Worm (Caenorhabditis elegans) whole organism, late embryonic: Measurements from ENCODE around the gene wrm-1.

Experiments
- F13H6.1 ChIP-seq: sonication (generic microtip); optimal IDR thresholded peaks from 2 replicates; lab custom pipeline; 2016; ENCODE audit warnings: missing genetic modification characterization, missing compliant biosample characterization
- K02D7.2 ChIP-seq: sonication (generic microtip); optimal IDR thresholded peaks from 2 replicates; lab custom pipeline; 2017; ENCODE audit warnings: mild to moderate bottlenecking, missing genetic modification characterization, missing compliant biosample characterization
- Y22D7AL.16 ChIP-seq: sonication (generic microtip); optimal IDR thresholded peaks from 2 replicates; lab custom pipeline; 2016; ENCODE audit warnings: missing genetic modification characterization, missing compliant biosample characterization
- ahr-1 ChIP-seq: sonication (generic microtip); optimal IDR thresholded peaks from 2 replicates; lab custom pipeline; 2016; ENCODE audit warnings: missing genetic modification characterization, missing compliant biosample characterization
- ceh-14 ChIP-seq: sonication (generic microtip); optimal IDR thresholded peaks from 2 replicates; lab custom pipeline; 2016; ENCODE audit warnings: missing genotype, missing genetic modification characterization, missing compliant biosample characterization
- ceh-18 ChIP-seq: sonication (generic microtip); optimal IDR thresholded peaks from 2 replicates; lab custom pipeline; 2016; ENCODE audit warnings: missing genetic modification characterization, missing compliant biosample characterization
- ceh-19 ChIP-seq: fragments of 200-800 bp; sonication (Bioruptor generic); optimal IDR thresholded peaks from 2 replicates; lab custom pipeline; 2018; ENCODE audit warnings: mild to moderate bottlenecking, missing genetic modification characterization, missing compliant biosample characterization
- ceh-22 ChIP-seq: sonication (generic microtip); optimal IDR thresholded peaks from 2 replicates; lab custom pipeline; 2017; ENCODE audit warnings: missing biosample characterization, missing genetic modification characterization
- ceh-30 ChIP-seq: fragments of 150-350 bp; optimal IDR thresholded peaks from 2 replicates; lab custom pipeline; 2014; ENCODE audit warnings: missing biosample characterization, missing genetic modification characterization
- ceh-45 ChIP-seq: fragments of 200-800 bp; sonication (Bioruptor generic); IDR thresholded peaks from 2 replicates; pipeline ENCODE4 v1.3.6; 2022; ENCODE audit warnings: missing genetic modification reagents, missing genetic modification characterization, missing compliant biosample characterization
- ceh-48 ChIP-seq: sonication (generic microtip); optimal IDR thresholded peaks from 2 replicates; lab custom pipeline; 2016; ENCODE audit warnings: missing genetic modification characterization, inconsistent platforms, missing compliant biosample characterization
- ceh-6 ChIP-seq: fragments of 200-800 bp; sonication (Bioruptor generic); optimal IDR thresholded peaks from 2 replicates; lab custom pipeline; 2018; ENCODE audit warnings: mild to moderate bottlenecking, missing genetic modification characterization, missing compliant biosample characterization
- ceh-9 ChIP-seq: sonication (generic microtip); optimal IDR thresholded peaks from 2 replicates; lab custom pipeline; 2016; ENCODE audit warnings: mild to moderate bottlenecking, missing genetic modification characterization, inconsistent platforms, missing compliant biosample characterization
- dve-1 ChIP-seq: sonication (generic microtip); optimal IDR thresholded peaks from 2 replicates; lab custom pipeline; 2017; ENCODE audit warnings: antibody characterized with exemption, mild to moderate bottlenecking, missing genetic modification characterization, missing compliant biosample characterization
- elt-2 ChIP-seq: sonication (generic microtip); optimal IDR thresholded peaks from 2 replicates; lab custom pipeline; 2016; ENCODE audit warnings: missing genetic modification reagents, missing genetic modification characterization, missing compliant biosample characterization
- ets-4 ChIP-seq: sonication (generic microtip); optimal IDR thresholded peaks from 2 replicates; lab custom pipeline; 2016; ENCODE audit warnings: missing genetic modification characterization, missing compliant biosample characterization
- hlh-13 ChIP-seq: fragments of 200-800 bp; sonication (Bioruptor generic); optimal IDR thresholded peaks from 2 replicates; lab custom pipeline; 2018; ENCODE audit warnings: mild to moderate bottlenecking, missing genetic modification characterization, missing compliant biosample characterization
- hlh-15 ChIP-seq: sonication (generic microtip); optimal IDR thresholded peaks from 2 replicates; lab custom pipeline; 2016; ENCODE audit warnings: missing genetic modification characterization, missing compliant biosample characterization
- lim-6 ChIP-seq: sonication (generic microtip); optimal IDR thresholded peaks from 2 replicates; lab custom pipeline; 2016; ENCODE audit warnings: missing genetic modification characterization, missing compliant biosample characterization
- nhr-232 ChIP-seq: sonication (generic microtip); optimal IDR thresholded peaks from 2 replicates; lab custom pipeline; 2016; ENCODE audit warnings: missing genetic modification characterization, missing compliant biosample characterization
- odd-2 ChIP-seq: sonication (generic microtip); optimal IDR thresholded peaks from 2 replicates; lab custom pipeline; 2017; ENCODE audit warnings: antibody characterized with exemption, mild to moderate bottlenecking, missing genetic modification characterization, missing compliant biosample characterization
- pat-9 ChIP-seq: fragments of 200-800 bp; sonication (Bioruptor generic); optimal IDR thresholded peaks from 2 replicates; lab custom pipeline; 2018; ENCODE audit warnings: mild to moderate bottlenecking, missing genetic modification characterization, moderate library complexity, missing compliant biosample characterization
- pax-1 ChIP-seq: fragments of 150-350 bp; optimal IDR thresholded peaks from 2 replicates; lab custom pipeline; 2014; ENCODE audit warnings: missing biosample characterization, missing genetic modification characterization
- pha-2 ChIP-seq: sonication (generic microtip); optimal IDR thresholded peaks from 2 replicates; lab custom pipeline; 2017; ENCODE audit warnings: mild to moderate bottlenecking, missing genetic modification characterization, missing compliant biosample characterization
- pha-4 ChIP-seq: fragments of 150-350 bp; optimal IDR thresholded peaks from 2 replicates; lab custom pipeline; 2018; ENCODE audit warnings: missing biosample characterization, missing genetic modification reagents, missing genetic modification characterization
- pqm-1 ChIP-seq: sonication (generic microtip); optimal IDR thresholded peaks from 2 replicates; lab custom pipeline; 2016; ENCODE audit warnings: missing genetic modification characterization, missing compliant biosample characterization
- ref-2 ChIP-seq: sonication (generic microtip); optimal IDR thresholded peaks from 2 replicates; lab custom pipeline; 2016; ENCODE audit warnings: missing genetic modification characterization, missing compliant biosample characterization
- rnt-1 ChIP-seq: sonication (generic microtip); optimal IDR thresholded peaks from 2 replicates; lab custom pipeline; 2016; ENCODE audit warnings: missing genetic modification characterization, missing compliant biosample characterization
- sdc-2 ChIP-seq: sonication (generic microtip); optimal IDR thresholded peaks from 2 replicates; lab custom pipeline; 2016; ENCODE audit warnings: missing genotype, missing genetic modification characterization, missing compliant biosample characterization
- sox-4 ChIP-seq: sonication (generic microtip); optimal IDR thresholded peaks from 2 replicates; lab custom pipeline; 2017; ENCODE audit warnings: mild to moderate bottlenecking, missing genetic modification characterization, inconsistent platforms, missing compliant biosample characterization
- syd-9 ChIP-seq: sonication (generic microtip); optimal IDR thresholded peaks from 2 replicates; lab custom pipeline; 2016; ENCODE audit warnings: mild to moderate bottlenecking, missing genetic modification characterization, moderate library complexity, missing compliant biosample characterization
- ttx-3 ChIP-seq: sonication (generic microtip); optimal IDR thresholded peaks from 2 replicates; lab custom pipeline; 2016; ENCODE audit warnings: missing genetic modification reagents, missing genetic modification characterization, missing compliant biosample characterization
- unc-42 ChIP-seq: sonication (generic microtip); optimal IDR thresholded peaks from 2 replicates; lab custom pipeline; 2016; ENCODE audit warnings: missing genotype, missing genetic modification characterization, missing compliant biosample characterization
- zip-5 ChIP-seq: sonication (generic microtip); optimal IDR thresholded peaks from 2 replicates; lab custom pipeline; 2016; ENCODE audit warnings: missing genetic modification characterization, missing compliant biosample characterization
- ztf-16 ChIP-seq: sonication (generic microtip); optimal IDR thresholded peaks from 2 replicates; lab custom pipeline; 2017; ENCODE audit warnings: missing genetic modification characterization, missing compliant biosample characterization

The wrm-1 gene

ce11 chrIII:5730980-5731636, 8.5 kb downstream of the wrm-1 start, which contains the start of the genes B0244.9 and B0244.7:
Gene B0244.9 (minus strand): TSS chrIII:5731030.
Gene B0244.7 (plus strand): TSS chrIII:5731501.
- TF ChIP-seq ceh-19 (GFP tag; lab: Kevin White, UChicago) (no peak), elt-2 (peak; percentile 65)

- no peak for TF ChIP-seq ceh-18 (tag; lab: Kevin White, UChicago)
- no peak for TF ChIP-seq pha-4
- peak; percentile 30 for TF ChIP-seq elt-2
These were observed 10.3 kb downstream of the wrm-1 start, which contains the start of gene B0244.17 for ce11 chrIII:5732925-5733324. Gene B0244.17 (plus strand): TSS chrIII:5733225.

ce11 chrIII:5734328-5734727, 11.7 kb downstream of the wrm-1 start:
- TF ChIP-seq nhr-232 (tag; lab: Kevin White, UChicago) (no peak), lim-6 (tag; lab: Kevin White, UChicago) (no peak), Y22D7AL.16 (tag; lab: Kevin White, UChicago) (no peak), ceh-6 (GFP tag; lab: Kevin White, UChicago) (no peak)
- TF ChIP-seq, all 69 proteins: peak for 0

- TF ChIP-seq ceh-48 (tag; lab: Kevin White, UChicago), result no peak
- peak; percentile 73 for TF ChIP-seq elt-2
These were observed 12.3 kb downstream of the wrm-1 start, which contains the start of gene B0244.10 for ce11 chrIII:5734905-5735304. Gene B0244.10 (plus strand): TSS chrIII:5735158.

ce11 chrIII:5737708-5738107, 15.1 kb downstream of the wrm-1 start, which contains the start of gene B0244.6:
Gene B0244.6 (plus strand): TSS chrIII:5738008.
- no peak for TF ChIP-seq ceh-48 (tag; lab: Kevin White, UChicago)
- TF ChIP-seq syd-9 (tag; lab: Kevin White, UChicago), result no peak
- TF ChIP-seq ceh-9 (tag; lab: Kevin White, UChicago), result no peak
- TF ChIP-seq K02D7.2 (tag; lab: Kevin White, UChicago), result no peak
- no peak for TF ChIP-seq ceh-18 (tag; lab: Kevin White, UChicago)
- TF ChIP-seq pha-2 (tag; lab: Kevin White, UChicago), result no peak
- TF ChIP-seq unc-42 (tag; lab: Kevin White, UChicago), result no peak
- no peak for TF ChIP-seq pat-9 (tag; lab: Kevin White, UChicago)
- no peak for TF ChIP-seq nhr-232 (tag; lab: Kevin White, UChicago)
- TF ChIP-seq pqm-1, result no peak
- TF ChIP-seq ttx-3 (tag; lab: Kevin White, UChicago), result no peak
- no peak for TF ChIP-seq ets-4 (tag; lab: Kevin White, UChicago)
- no peak for TF ChIP-seq odd-2 (tag; lab: Kevin White, UChicago)
- no peak for TF ChIP-seq sox-4
- no peak for TF ChIP-seq hlh-15
- no peak for TF ChIP-seq zip-5 (tag; lab: Kevin White, UChicago)

ce11 chrIII:5740666-5741065, 18.0 kb downstream of the wrm-1 start, which contains the start of gene B0244.16:
Gene B0244.16 (plus strand): TSS chrIII:5740966.
- TF ChIP-seq dve-1 (tag; lab: Kevin White, UChicago), result no peak

- TF ChIP-seq pax-1 (tag; lab: Kevin White, UChicago), result no peak
- no peak for TF ChIP-seq ref-2
These were observed 20.4 kb downstream of the wrm-1 start, which contains the start of gene B0244.15 for ce11 chrIII:5743084-5743483. Gene B0244.15 (plus strand): TSS chrIII:5743384.

- TF ChIP-seq zip-5 (tag; lab: Kevin White, UChicago), result no peak
- TF ChIP-seq ceh-45 (GFP tag; lab: Robert Waterston, UW), result no peak
- TF ChIP-seq ceh-48 (tag; lab: Kevin White, UChicago), result no peak
- no peak for TF ChIP-seq F13H6.1 (tag; lab: Kevin White, UChicago)
- TF ChIP-seq ceh-22 (tag; lab: Kevin White, UChicago), result no peak
- no peak for TF ChIP-seq ztf-16
- TF ChIP-seq ceh-18 (tag; lab: Kevin White, UChicago), result no peak
- no peak for TF ChIP-seq ceh-30 (tag; lab: Kevin White, UChicago)
- TF ChIP-seq lim-6 (tag; lab: Kevin White, UChicago), result no peak
- no peak for TF ChIP-seq pha-2 (tag; lab: Kevin White, UChicago)
- TF ChIP-seq ahr-1, result no peak
- TF ChIP-seq ceh-14 (tag; lab: Kevin White, UChicago), result no peak
- TF ChIP-seq ets-4 (tag; lab: Kevin White, UChicago), result no peak
- TF ChIP-seq ttx-3 (tag; lab: Kevin White, UChicago), result no peak
- no peak for TF ChIP-seq rnt-1 (tag; lab: Kevin White, UChicago)
- TF ChIP-seq sdc-2 (tag; lab: Kevin White, UChicago), result no peak
- TF ChIP-seq hlh-13, result no peak
- TF ChIP-seq, all 69 proteins: peak for 0
These were observed 21.9 kb downstream of the wrm-1 start, which contains the start of gene B0244.5 for ce11 chrIII:5744579-5744978. Gene B0244.5 (plus strand): TSS chrIII:5744879.
